Fruit fly (Drosophila melanogaster): ENCODE data around the gene ninaA.

dm6 chr2L:847189-847987 is 29.7 kb upstream of the ninaA start:
- TF ChIP-seq CTCF (optimal IDR thresholded peaks at IDR 0.05) (no peak), CG8478 (optimal IDR thresholded peaks at IDR 0.05) (no peak)

Measured in S2 (cell line).